Fruit fly (Drosophila melanogaster) whole organism, embryonic: ENCODE measurements around the gene Zdhhc8.
A peak's percentile ranks its signal among the peaks of the same experiment; 100 is the strongest.

Experiments
- Aef1 ChIP-seq: fragments of 200-800 bp; sonication (Bioruptor generic); IDR thresholded peaks from 3 replicates; pipeline ENCODE4 v1.3.6; 2022; ENCODE audit warnings: missing biosample characterization, missing genetic modification characterization
- Atf3 ChIP-seq: fragments of 200-800 bp; sonication (Bioruptor generic); optimal IDR thresholded peaks from 3 replicates; lab custom pipeline; 2016; ENCODE audit warnings: missing biosample characterization, missing genetic modification characterization
- Atf6 ChIP-seq: fragments of 200-800 bp; sonication (Bioruptor generic); IDR thresholded peaks from 2 replicates; pipeline ENCODE4 v1.3.6; 2022; ENCODE audit warnings: missing biosample characterization, missing genetic modification characterization
- CG10654 ChIP-seq: fragments of 200-800 bp; sonication (Bioruptor generic); optimal IDR thresholded peaks from 2 replicates; lab custom pipeline; 2016; ENCODE audit warnings: missing biosample characterization, missing genetic modification characterization
- CG10979 ChIP-seq: fragments of 200-800 bp; sonication (Bioruptor generic); optimal IDR thresholded peaks from 2 replicates; lab custom pipeline; 2018; ENCODE audit warnings: missing biosample characterization, mild to moderate bottlenecking, missing genetic modification characterization, moderate library complexity
- CG11456 ChIP-seq: fragments of 200-800 bp; sonication (Bioruptor generic); IDR thresholded peaks from 3 replicates; pipeline ENCODE4 v1.3.6; 2022; ENCODE audit warnings: missing biosample characterization, missing genetic modification characterization
- CG11504 ChIP-seq: fragments of 200-800 bp; sonication (Bioruptor generic); optimal IDR thresholded peaks from 3 replicates; lab custom pipeline; 2019; ENCODE audit warnings: missing biosample characterization, mild to moderate bottlenecking, missing genetic modification characterization, moderate library complexity
- CG11695 ChIP-seq: fragments of 200-800 bp; sonication (Bioruptor generic); IDR thresholded peaks from 3 replicates; pipeline ENCODE4 v1.3.6; 2022; ENCODE audit warnings: missing biosample characterization, missing genetic modification characterization
- CG12155 ChIP-seq: fragments of 200-800 bp; sonication (Bioruptor generic); optimal IDR thresholded peaks from 3 replicates; lab custom pipeline; 2016; ENCODE audit warnings: missing biosample characterization, missing genetic modification characterization
- CG12236 ChIP-seq: fragments of 200-800 bp; sonication (Bioruptor generic); optimal IDR thresholded peaks from 2 replicates; lab custom pipeline; 2016; ENCODE audit warnings: missing biosample characterization, missing genetic modification characterization
- CG13296 ChIP-seq: fragments of 200-800 bp; sonication (Bioruptor generic); optimal IDR thresholded peaks from 3 replicates; lab custom pipeline; 2018; ENCODE audit warnings: missing biosample characterization, mild to moderate bottlenecking, missing genetic modification characterization
- CG16813 ChIP-seq: fragments of 200-800 bp; sonication (Bioruptor generic); IDR thresholded peaks from 3 replicates; pipeline ENCODE4 v1.3.6; 2022; ENCODE audit warnings: missing biosample characterization, missing genetic modification characterization; ENCODE audit not compliant: partially characterized antibody
- CG18262 ChIP-seq: fragments of 200-800 bp; optimal IDR thresholded peaks from 3 replicates; lab custom pipeline; 2019; ENCODE audit warnings: missing biosample characterization, mild to moderate bottlenecking, missing genetic modification characterization, moderate library complexity
- CG2116 ChIP-seq: fragments of 200-800 bp; sonication (Bioruptor generic); optimal IDR thresholded peaks from 3 replicates; lab custom pipeline; 2018; ENCODE audit warnings: missing biosample characterization, mild to moderate bottlenecking, missing genetic modification characterization
- CG2712 ChIP-seq: fragments of 200-800 bp; optimal IDR thresholded peaks from 3 replicates; lab custom pipeline; 2019; ENCODE audit warnings: missing biosample characterization, mild to moderate bottlenecking, missing genetic modification characterization, moderate library complexity
- CG31365 ChIP-seq: fragments of 200-800 bp; sonication (Bioruptor generic); optimal IDR thresholded peaks from 2 replicates; lab custom pipeline; 2018; ENCODE audit warnings: missing biosample characterization, mild to moderate bottlenecking, missing genetic modification characterization
- CG34376 ChIP-seq: fragments of 200-800 bp; sonication (Bioruptor generic); optimal IDR thresholded peaks from 2 replicates; lab custom pipeline; 2018; ENCODE audit warnings: missing biosample characterization, mild to moderate bottlenecking, missing genetic modification characterization
- CG4854 ChIP-seq: fragments of 200-800 bp; sonication (Bioruptor generic); optimal IDR thresholded peaks from 2 replicates; lab custom pipeline; 2016; ENCODE audit warnings: missing biosample characterization, missing genetic modification characterization, inconsistent platforms
- CG8765 ChIP-seq: fragments of 200-800 bp; sonication (Bioruptor generic); IDR thresholded peaks from 2 replicates; pipeline ENCODE4 v1.3.6; 2022; ENCODE audit warnings: missing biosample characterization, missing genetic modification characterization
- CG8924 ChIP-seq: fragments of 200-800 bp; optimal IDR thresholded peaks from 3 replicates; lab custom pipeline; 2019; ENCODE audit warnings: missing biosample characterization, mild to moderate bottlenecking, missing genetic modification characterization, moderate library complexity
- CG8944 ChIP-seq: fragments of 200-800 bp; sonication (Bioruptor generic); optimal IDR thresholded peaks from 3 replicates; lab custom pipeline; 2016; ENCODE audit warnings: missing biosample characterization, missing genetic modification characterization
- CG9727 ChIP-seq: fragments of 200-800 bp; sonication (Bioruptor generic); optimal IDR thresholded peaks from 3 replicates; lab custom pipeline; 2017; ENCODE audit warnings: missing biosample characterization, mild to moderate bottlenecking, missing genetic modification characterization
- CG9797 ChIP-seq: fragments of 200-800 bp; sonication (Bioruptor generic); optimal IDR thresholded peaks from 3 replicates; lab custom pipeline; 2018; ENCODE audit warnings: missing biosample characterization, mild to moderate bottlenecking, missing genetic modification characterization
- D19A ChIP-seq: fragments of 200-800 bp; optimal IDR thresholded peaks from 3 replicates; lab custom pipeline; 2019; ENCODE audit warnings: missing biosample characterization, mild to moderate bottlenecking, missing genetic modification characterization, moderate library complexity
- D19B ChIP-seq: fragments of 200-800 bp; sonication (Bioruptor generic); optimal IDR thresholded peaks from 2 replicates; lab custom pipeline; 2017; ENCODE audit warnings: missing biosample characterization, mild to moderate bottlenecking, missing genetic modification characterization
- Lhr ChIP-seq: fragments of 200-800 bp; sonication (Bioruptor generic); optimal IDR thresholded peaks from 3 replicates; lab custom pipeline; 2017; ENCODE audit warnings: mild to moderate bottlenecking, missing biosample characterization, missing genetic modification reagents, missing genetic modification characterization
- Lpt ChIP-seq: fragments of >200 bp; optimal IDR thresholded peaks from 2 replicates; lab custom pipeline; 2018; ENCODE audit warnings: missing biosample characterization, missing genetic modification characterization
- Optix ChIP-seq: fragments of 200-800 bp; sonication (Bioruptor generic); IDR thresholded peaks from 3 replicates; pipeline ENCODE4 v1.3.6; 2022; ENCODE audit warnings: missing biosample characterization, missing genetic modification characterization
- Rx ChIP-seq: fragments of 200-800 bp; sonication (Bioruptor generic); IDR thresholded peaks from 2 replicates; pipeline ENCODE4 v1.3.6; 2022; ENCODE audit warnings: missing biosample characterization, missing genetic modification characterization
- Side ChIP-seq: fragments of 200-800 bp; sonication (Bioruptor generic); optimal IDR thresholded peaks from 2 replicates; lab custom pipeline; 2016; ENCODE audit warnings: missing biosample characterization, missing genetic modification characterization
- TFAM ChIP-seq: fragments of 200-800 bp; sonication (Bioruptor generic); optimal IDR thresholded peaks from 2 replicates; lab custom pipeline; 2017; ENCODE audit warnings: missing biosample characterization, missing genetic modification characterization, inconsistent platforms
- bab2 ChIP-seq: fragments of 200-800 bp; sonication (Bioruptor generic); optimal IDR thresholded peaks from 2 replicates; lab custom pipeline; 2016; ENCODE audit warnings: missing biosample characterization, missing genetic modification characterization
- crc ChIP-seq: fragments of 200-800 bp; sonication (Bioruptor generic); optimal IDR thresholded peaks from 2 replicates; lab custom pipeline; 2016; ENCODE audit warnings: missing biosample characterization, missing genetic modification characterization
- danr ChIP-seq: fragments of 200-800 bp; sonication (Bioruptor generic); IDR thresholded peaks from 2 replicates; pipeline ENCODE4 v1.3.6; 2022; ENCODE audit warnings: missing biosample characterization, missing genetic modification characterization
- dm ChIP-seq: fragments of 200-800 bp; sonication (Bioruptor generic); optimal IDR thresholded peaks from 3 replicates; lab custom pipeline; 2016; ENCODE audit warnings: missing biosample characterization, missing genetic modification characterization
- en ChIP-seq: fragments of 200-800 bp; sonication (Bioruptor generic); optimal IDR thresholded peaks from 2 replicates; lab custom pipeline; 2016; ENCODE audit warnings: missing biosample characterization, missing genetic modification characterization
- gcm ChIP-seq: fragments of 200-800 bp; sonication (Bioruptor generic); optimal IDR thresholded peaks from 2 replicates; lab custom pipeline; 2019; ENCODE audit warnings: missing biosample characterization, mild to moderate bottlenecking, missing genetic modification characterization, moderate library complexity
- grn ChIP-seq: fragments of 200-800 bp; sonication (Bioruptor generic); optimal IDR thresholded peaks from 3 replicates; lab custom pipeline; 2017; ENCODE audit warnings: missing biosample characterization, missing genetic modification characterization
- gro ChIP-seq: fragments of 200-800 bp; sonication (Bioruptor generic); optimal IDR thresholded peaks from 2 replicates; lab custom pipeline; 2016; ENCODE audit warnings: missing biosample characterization, missing genetic modification characterization
- hbn ChIP-seq: fragments of 200-800 bp; sonication (Bioruptor generic); IDR thresholded peaks from 2 replicates; pipeline ENCODE4 v1.3.6; 2022; ENCODE audit warnings: missing biosample characterization, missing genetic modification characterization; ENCODE audit not compliant: partially characterized antibody
- her ChIP-seq: fragments of 200-800 bp; sonication (Bioruptor generic); optimal IDR thresholded peaks from 2 replicates; lab custom pipeline; 2016; ENCODE audit warnings: missing biosample characterization, missing genetic modification characterization
- kah ChIP-seq: fragments of 200-800 bp; sonication (Bioruptor generic); optimal IDR thresholded peaks from 2 replicates; lab custom pipeline; 2018; ENCODE audit warnings: missing biosample characterization, mild to moderate bottlenecking, missing genetic modification characterization
- lola ChIP-seq, 3 experiments: fragments of >200 bp in 2 of 3; fragments of 200-800 bp in 1 of 3; sonication (Bioruptor generic) in 1 of 3; optimal IDR thresholded peaks; 2 replicates each; lab custom pipeline; 2017 to 2019; ENCODE audit warnings: missing biosample characterization in 3 of 3, missing genetic modification characterization in 3 of 3, mild to moderate bottlenecking in 1 of 3, moderate library complexity in 1 of 3
- lov ChIP-seq, 2 experiments: fragments of 200-800 bp in 1 of 2; fragments of >200 bp in 1 of 2; sonication (Bioruptor generic) in 1 of 2; IDR thresholded peaks in 1 of 2; optimal IDR thresholded peaks in 1 of 2; 2 replicates in 1 of 2; 3 replicates in 1 of 2; pipeline versions ENCODE4 v1.3.6 to Lab custom; 2017 to 2022; ENCODE audit warnings: missing biosample characterization in 1 of 2, missing genetic modification characterization in 1 of 2
- pzg ChIP-seq: fragments of 200-800 bp; sonication (Bioruptor generic); optimal IDR thresholded peaks from 3 replicates; lab custom pipeline; 2018; ENCODE audit warnings: missing biosample characterization, mild to moderate bottlenecking, missing genetic modification characterization, moderate library complexity
- salm ChIP-seq: fragments of 200-800 bp; sonication (Bioruptor generic); optimal IDR thresholded peaks from 2 replicates; lab custom pipeline; 2018; ENCODE audit warnings: missing biosample characterization, mild to moderate bottlenecking, missing genetic modification characterization
- seq ChIP-seq: fragments of 200-800 bp; sonication (Bioruptor generic); IDR thresholded peaks from 2 replicates; pipeline ENCODE4 v1.3.6; 2022; ENCODE audit warnings: missing biosample characterization, missing genetic modification characterization
- shn ChIP-seq: fragments of 200-800 bp; sonication (Bioruptor generic); optimal IDR thresholded peaks from 3 replicates; lab custom pipeline; 2016; ENCODE audit warnings: missing biosample characterization, missing genetic modification characterization
- sim ChIP-seq: fragments of 200-800 bp; sonication (Bioruptor generic); IDR thresholded peaks from 2 replicates; pipeline ENCODE4 v1.3.6; 2022; ENCODE audit warnings: missing biosample characterization, missing genetic modification characterization
- sisA ChIP-seq: fragments of 200-800 bp; sonication (Bioruptor generic); IDR thresholded peaks from 2 replicates; pipeline ENCODE4 v1.3.6; 2022; ENCODE audit warnings: missing biosample characterization, missing genetic modification characterization
- slou ChIP-seq: fragments of 200-800 bp; sonication (Bioruptor generic); optimal IDR thresholded peaks from 3 replicates; lab custom pipeline; 2016; ENCODE audit warnings: missing biosample characterization, missing genetic modification characterization
- twi ChIP-seq: fragments of 200-800 bp; optimal IDR thresholded peaks from 2 replicates; lab custom pipeline; 2019; ENCODE audit warnings: missing biosample characterization, mild to moderate bottlenecking, missing genetic modification characterization, moderate library complexity

Zdhhc8 gene

DNA sequence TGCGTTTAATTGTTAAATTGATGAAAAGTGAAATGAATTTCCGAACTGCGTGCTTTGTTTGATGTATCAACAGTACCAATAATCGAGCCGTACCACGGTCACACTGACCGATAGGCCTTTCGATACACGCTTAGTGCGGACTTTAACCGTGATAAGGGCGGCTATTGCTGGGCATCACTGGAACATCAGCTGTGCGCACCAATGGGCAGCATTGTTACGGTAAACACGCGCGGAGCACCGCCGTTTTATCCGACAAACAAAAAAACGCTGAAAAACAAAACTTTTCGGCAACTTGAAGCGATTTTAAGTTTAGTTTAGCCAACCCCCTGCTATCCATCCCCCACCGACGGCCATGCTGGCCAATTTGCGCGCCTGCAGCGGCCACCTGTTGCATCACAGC, 36.9 kb downstream of the Zdhhc8 start, which contains the start of the genes c12.1 and c12.2 (continued):
- TF ChIP-seq Rx (GFP tag; lab: Robert Waterston, UW) (no peak), CG10654 (GFP tag; lab: Kevin White, UChicago) (no peak), dm (GFP tag; lab: Kevin White, UChicago) (peak; percentile 88), shn (GFP tag; lab: Kevin White, UChicago) (no peak), CG11456 (no peak), CG12155 (no peak), lola (GFP tag; optimal IDR thresholded peaks at IDR 0.05; lab: Kevin White, UChicago) (no peak), danr (GFP tag; lab: Robert Waterston, UW) (no peak), CG31365 (tag; lab: Kevin White, UChicago) (no peak), CG8944 (GFP tag; lab: Kevin White, UChicago) (no peak), gro (peak; percentile 17), gcm (GFP tag; lab: Kevin White, UChicago) (no peak), Atf6 (GFP tag; lab: Robert Waterston, UW) (no peak), bab2 (GFP tag; lab: Kevin White, UChicago) (no peak), en (GFP tag; lab: Kevin White, UChicago) (no peak), sisA (GFP tag; lab: Robert Waterston, UW) (no peak), CG9727 (no peak), pzg (GFP tag; lab: Kevin White, UChicago) (peak; percentile 97), CG2712 (tag; lab: Kevin White, UChicago) (no peak), D19B (GFP tag; lab: Kevin White, UChicago) (no peak), CG9797 (GFP tag; lab: Kevin White, UChicago) (peak; percentile 88), CG8924 (tag; lab: Kevin White, UChicago) (no peak), D19A (no peak), TFAM (GFP tag; lab: Kevin White, UChicago) (no peak), CG34376 (GFP tag; lab: Kevin White, UChicago) (peak; percentile 35), CG16813 (peak; percentile 54; the same call in 2 of the 3 replicates), hbn (0 out of 2 replicates have a peak, but pooled peaks have one; percentile 34), Atf3 (GFP tag; lab: Kevin White, UChicago) (no peak), CG4854 (GFP tag; lab: Kevin White, UChicago) (no peak), twi (tag; lab: Kevin White, UChicago) (no peak), CG2116 (GFP tag; lab: Kevin White, UChicago) (peak; percentile 66), Side (no peak), seq (GFP tag; lab: Robert Waterston, UW) (no peak), CG12236 (GFP tag; lab: Kevin White, UChicago) (no peak), slou (no peak), kah (GFP tag; lab: Kevin White, UChicago) (peak; percentile 82), Lhr (peak; percentile 34), sim (GFP tag; lab: Robert Waterston, UW) (no peak), CG13296 (no peak), CG11504 (tag; lab: Kevin White, UChicago) (no peak), crc (GFP tag; lab: Kevin White, UChicago) (no peak), CG11695 (GFP tag; lab: Robert Waterston, UW) (no peak), CG10979 (tag; lab: Kevin White, UChicago) (no peak), lov (optimal IDR thresholded peaks at IDR 0.05; lab: Kevin White, UChicago) (no peak), lov (GFP tag; IDR thresholded peaks at IDR 0.05; lab: Robert Waterston, UW) (no peak), Aef1 (no peak), Lpt (GFP tag; lab: Kevin White, UChicago) (no peak), Optix (GFP tag; lab: Robert Waterston, UW) (no peak), salm (tag; lab: Kevin White, UChicago) (no peak), her (peak; percentile 37), CG18262 (no peak), CG8765 (no peak), grn (GFP tag; lab: Kevin White, UChicago) (no peak)
